Worm (Caenorhabditis elegans): ENCODE data around the gene M151.3.

M151.3 gene

ce11 chrII:3626872-3627271 is at the start of gene M151.3:
M151.3 (plus strand) TSS chrII:3627172.
- TF ChIP-seq ces-1 (GFP tag; optimal IDR thresholded peaks at IDR 0.05) (no peak), drap-1 (GFP tag; optimal IDR thresholded peaks at IDR 0.05) (no peak), pha-4 (tag; optimal IDR thresholded peaks at IDR 0.05) (no peak), ceh-43 (GFP tag; optimal IDR thresholded peaks at IDR 0.05) (no peak), lin-32 (GFP tag; optimal IDR thresholded peaks at IDR 0.05) (no peak), mab-5 (tag; optimal IDR thresholded peaks at IDR 0.05) (no peak), unc-39 (tag; optimal IDR thresholded peaks at IDR 0.05) (no peak), sptf-1 (tag; optimal IDR thresholded peaks at IDR 0.05) (no peak), nhr-12 (tag; optimal IDR thresholded peaks at IDR 0.05) (no peak), mls-2 (tag; optimal IDR thresholded peaks at IDR 0.05) (no peak), M03D4.4 (tag; optimal IDR thresholded peaks at IDR 0.05) (no peak), nhr-237 (tag; optimal IDR thresholded peaks at IDR 0.05) (no peak), unc-120 (tag; optimal IDR thresholded peaks at IDR 0.05; ENCODE audit: poor library complexity, severe bottlenecking) (no peak), ceh-39 (tag; optimal IDR thresholded peaks at IDR 0.05) (no peak), hlh-1 (tag; optimal IDR thresholded peaks at IDR 0.05) (no peak)

ce11 chrII:3578121-3578520 is 48.9 kb upstream of the M151.3 start, which contains the start of gene clec-133:
clec-133 (plus strand) TSS chrII:3578421.
- TF ChIP-seq nhr-12 (tag; optimal IDR thresholded peaks at IDR 0.05) (no peak), ham-2 (GFP tag; optimal IDR thresholded peaks at IDR 0.05) (no peak), mab-5 (tag; optimal IDR thresholded peaks at IDR 0.05) (no peak), sptf-1 (tag; optimal IDR thresholded peaks at IDR 0.05) (no peak), cnd-1 (tag; optimal IDR thresholded peaks at IDR 0.05) (no peak), elt-1 (tag; optimal IDR thresholded peaks at IDR 0.05; ENCODE audit: borderline replicate concordance, insufficient read depth) (no peak), bed-3 (GFP tag; optimal IDR thresholded peaks at IDR 0.05) (no peak), ceh-43 (GFP tag; optimal IDR thresholded peaks at IDR 0.05) (no peak), elt-3 (tag; optimal IDR thresholded peaks at IDR 0.05) (no peak), mls-2 (tag; optimal IDR thresholded peaks at IDR 0.05) (no peak), zip-8 (tag; optimal IDR thresholded peaks at IDR 0.05) (no peak)

DNA sequence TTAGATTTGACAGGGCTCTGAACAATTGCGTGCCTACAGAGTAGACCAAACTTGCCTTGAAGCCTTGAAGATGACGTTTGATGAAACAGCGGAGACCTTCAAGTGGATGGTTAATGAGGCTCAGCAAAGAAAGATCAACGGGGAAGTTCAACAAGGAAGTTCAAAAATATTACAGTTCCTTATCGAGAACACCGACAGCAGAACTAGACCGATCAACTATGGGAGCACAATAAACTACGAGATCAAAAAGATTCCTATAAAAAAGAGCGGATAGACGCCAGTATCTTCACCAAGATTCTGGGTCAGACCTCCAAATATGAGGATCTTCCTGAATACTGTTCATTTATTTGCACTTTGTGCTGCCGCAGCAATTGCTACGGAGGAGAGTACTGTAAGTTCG is 47.2 kb upstream of the M151.3 start, which contains the start of gene clec-134:
clec-134 (plus strand) TSS at position 301 of the 400 bp plus-strand sequence.
- TF ChIP-seq nhr-12 (tag; optimal IDR thresholded peaks at IDR 0.05) (no peak), sptf-1 (tag; optimal IDR thresholded peaks at IDR 0.05) (no peak), ceh-39 (tag; optimal IDR thresholded peaks at IDR 0.05) (no peak), lsy-2 (tag; optimal IDR thresholded peaks at IDR 0.05) (no peak), snpc-4 (tag; optimal IDR thresholded peaks at IDR 0.05) (no peak), cnd-1 (tag; optimal IDR thresholded peaks at IDR 0.05) (no peak), nhr-237 (tag; optimal IDR thresholded peaks at IDR 0.05) (no peak), unc-39 (tag; optimal IDR thresholded peaks at IDR 0.05) (no peak), lin-13 (tag; optimal IDR thresholded peaks at IDR 0.05) (no peak)

DNA sequence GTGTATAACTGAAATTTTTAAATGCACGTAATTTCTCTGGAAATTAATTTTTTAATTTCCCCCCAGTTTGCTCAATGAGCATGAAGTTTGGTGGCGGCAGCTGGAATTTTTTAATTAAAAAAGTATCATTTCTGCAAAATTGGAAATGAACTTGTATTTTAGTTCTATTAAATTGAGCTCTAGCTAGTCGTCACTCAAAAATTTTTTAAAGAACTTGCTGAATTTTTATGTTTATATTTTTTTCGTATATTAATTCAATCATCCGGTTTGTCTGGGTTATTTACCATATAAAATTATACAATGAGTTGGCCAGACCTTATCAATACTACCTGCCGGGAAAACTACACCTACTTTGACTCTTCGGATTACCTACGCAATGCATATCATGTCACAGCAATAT is 45.2 kb upstream of the M151.3 start, which contains the start of gene srh-59:
srh-59 (plus strand) TSS at position 301 of the 400 bp plus-strand sequence.
- TF ChIP-seq mab-5 (tag; optimal IDR thresholded peaks at IDR 0.05) (no peak), unc-62 (GFP tag; optimal IDR thresholded peaks at IDR 0.05) (no peak), ztf-11 (tag; optimal IDR thresholded peaks at IDR 0.05) (no peak), flh-1 (GFP tag; optimal IDR thresholded peaks at IDR 0.05) (no peak), nhr-2 (tag; optimal IDR thresholded peaks at IDR 0.05) (no peak), nhr-12 (tag; optimal IDR thresholded peaks at IDR 0.05) (no peak)

ce11 chrII:3583402-3583801 is 43.6 kb upstream of the M151.3 start, which contains the start of gene srh-60:
srh-60 (plus strand) TSS chrII:3583702.
- TF ChIP-seq elt-1 (tag; optimal IDR thresholded peaks at IDR 0.05; ENCODE audit: borderline replicate concordance, insufficient read depth): no peak
- TF ChIP-seq ces-1 (GFP tag; optimal IDR thresholded peaks at IDR 0.05): no peak
- TF ChIP-seq nhr-28 (tag; optimal IDR thresholded peaks at IDR 0.05): no peak
- TF ChIP-seq ceh-39 (tag; optimal IDR thresholded peaks at IDR 0.05): no peak
- TF ChIP-seq elt-3 (tag; optimal IDR thresholded peaks at IDR 0.05): no peak
- no peak for TF ChIP-seq mep-1 (tag; optimal IDR thresholded peaks at IDR 0.05)
- no peak for TF ChIP-seq bed-3 (GFP tag; optimal IDR thresholded peaks at IDR 0.05)
- no peak for TF ChIP-seq ceh-43 (GFP tag; optimal IDR thresholded peaks at IDR 0.05)
- TF ChIP-seq unc-120 (tag; optimal IDR thresholded peaks at IDR 0.05; ENCODE audit: poor library complexity, severe bottlenecking): no peak
- TF ChIP-seq cnd-1 (tag; optimal IDR thresholded peaks at IDR 0.05): no peak
- TF ChIP-seq zip-8 (tag; optimal IDR thresholded peaks at IDR 0.05): no peak
- TF ChIP-seq tbx-8 (GFP tag; optimal IDR thresholded peaks at IDR 0.05): no peak
- TF ChIP-seq hlh-1 (tag; optimal IDR thresholded peaks at IDR 0.05): no peak
- no peak for TF ChIP-seq blmp-1 (tag; optimal IDR thresholded peaks at IDR 0.05)
- no peak for TF ChIP-seq ceh-83 (GFP tag; optimal IDR thresholded peaks at IDR 0.05)
- TF ChIP-seq sptf-1 (tag; optimal IDR thresholded peaks at IDR 0.05): no peak
